Worm (Caenorhabditis elegans) whole organism, midembryonic: ENCODE data around the gene epg-9.

Experiments used
- T22C8.4 ChIP-seq: fragments of 200-800 bp; sonication (Bioruptor generic); IDR thresholded peaks from 2 replicates; pipeline ENCODE4 v1.3.6; 2022; ENCODE audit warnings: missing genetic modification characterization, missing compliant biosample characterization
- cog-1 ChIP-seq: sonication (generic microtip); optimal IDR thresholded peaks from 2 replicates; lab custom pipeline; 2016; ENCODE audit warnings: missing genetic modification characterization, missing compliant biosample characterization
- med-1 ChIP-seq: sonication (generic microtip); optimal IDR thresholded peaks from 2 replicates; lab custom pipeline; 2017; ENCODE audit warnings: missing genetic modification characterization, mild to moderate bottlenecking, missing compliant biosample characterization, antibody characterized with exemption, missing genetic modification reagents; ENCODE audit not compliant: insufficient read depth
- ref-1 ChIP-seq: fragments of 200-800 bp; sonication (Bioruptor generic); conservative IDR thresholded peaks from 2 replicates; pipeline ENCODE4 v1.3.6; 2022; ENCODE audit warnings: missing genetic modification reagents, missing genetic modification characterization, missing compliant biosample characterization
- ztf-23 ChIP-seq: fragments of 200-800 bp; sonication (Bioruptor generic); IDR thresholded peaks from 2 replicates; pipeline ENCODE4 v1.3.6; 2022; ENCODE audit warnings: missing genetic modification reagents, missing genetic modification characterization, missing compliant biosample characterization

- TF ChIP-seq med-1 (GFP tag; lab: Kevin White, UChicago), result no peak
- no peak for TF ChIP-seq cog-1
- TF ChIP-seq ztf-23 (GFP tag; lab: Robert Waterston, UW), result no peak
- no peak for TF ChIP-seq ref-1 (GFP tag; lab: Robert Waterston, UW)
- TF ChIP-seq T22C8.4 (GFP tag; lab: Robert Waterston, UW), result no peak
Measured at ce11 chrIV:2654965-2655364, 54.0 kb downstream of the epg-9 start.
